Fruit fly (Drosophila melanogaster): ENCODE results near the gene CG7133.

CG7133 gene

DNA sequence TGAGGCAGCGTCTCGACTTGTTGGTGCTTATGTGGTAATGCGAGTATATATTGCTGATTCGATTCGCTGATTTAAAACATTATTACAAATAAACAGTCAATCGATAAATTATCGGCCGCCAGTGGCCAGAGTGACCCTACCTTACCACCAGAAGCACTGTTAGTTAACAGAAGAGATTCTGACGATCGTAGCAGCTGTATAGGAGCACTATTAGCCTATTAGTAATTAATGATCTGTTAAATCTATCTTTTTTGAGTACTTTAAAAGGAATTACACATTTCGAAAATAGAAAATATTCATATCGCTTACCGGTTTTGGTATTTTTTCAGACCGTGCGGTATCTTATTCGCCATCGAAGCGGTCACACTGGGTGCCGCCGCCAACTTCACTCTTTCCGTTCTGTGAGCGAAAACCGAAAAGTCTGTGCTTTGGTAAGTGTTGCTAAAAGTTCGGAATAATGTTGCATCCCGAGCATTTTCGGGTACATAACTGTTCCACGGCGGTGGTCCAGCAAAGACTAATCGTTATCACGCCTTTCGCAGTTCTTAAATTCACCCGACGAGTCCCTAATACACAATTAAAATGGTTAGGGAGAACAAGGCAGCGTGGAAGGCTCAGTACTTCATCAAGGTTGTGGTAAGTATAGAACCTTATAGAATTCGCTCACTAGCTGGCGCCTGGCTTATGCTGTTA lies 1.5 kb upstream of the CG7133 start, which contains the start of the genes CG7130 and RpLP0 (continued):
- TF ChIP-seq CG9817 (tag; optimal IDR thresholded peaks at IDR 0.05) (peak; percentile 85), esg (GFP tag; conservative IDR thresholded peaks at IDR 0.05) (peak; percentile 50), Drgx (GFP tag; IDR thresholded peaks at IDR 0.05) (0 out of 2 replicates have a peak, but pooled peaks have one; percentile 19), her (GFP tag; optimal IDR thresholded peaks at IDR 0.05) (peak; percentile 89), bigmax (GFP tag; optimal IDR thresholded peaks at IDR 0.05) (peak; percentile 81), tna (GFP tag; IDR thresholded peaks at IDR 0.05; ENCODE audit: partially characterized antibody) (no peak), CG4424 (GFP tag; optimal IDR thresholded peaks at IDR 0.05) (peak; percentile 87), pros (GFP tag; optimal IDR thresholded peaks at IDR 0.05) (peak; percentile 25), fu2 (GFP tag; optimal IDR thresholded peaks at IDR 0.05) (peak; percentile 86), CG17912 (GFP tag; optimal IDR thresholded peaks at IDR 0.05) (peak; percentile 97), en (GFP tag; optimal IDR thresholded peaks at IDR 0.05) (peak; percentile 86), salm (tag; optimal IDR thresholded peaks at IDR 0.05) (peak; percentile 83), Dad (GFP tag; optimal IDR thresholded peaks at IDR 0.05) (peak; percentile 90), CG6272 (GFP tag; IDR thresholded peaks at IDR 0.05) (peak; percentile 61; the same call in 1 of the 2 replicates), sob (GFP tag; IDR thresholded peaks at IDR 0.05) (peak; percentile 92), CG12299 (tag; optimal IDR thresholded peaks at IDR 0.05) (peak; percentile 82), Taf1 (GFP tag; IDR thresholded peaks at IDR 0.05) (peak; percentile 42; the same call in 1 of the 2 replicates), Eip74EF (GFP tag; optimal IDR thresholded peaks at IDR 0.05) (peak in 1 of 2 experiments; percentile 78), CG6683 (GFP tag; optimal IDR thresholded peaks at IDR 0.05) (peak; percentile 89), CG2712 (tag; optimal IDR thresholded peaks at IDR 0.05) (peak; percentile 87), Lim3 (GFP tag; IDR thresholded peaks at IDR 0.05) (0 out of 2 replicates have a peak, but pooled peaks have one; percentile 15), lov (optimal IDR thresholded peaks at IDR 0.05) (no peak), lov (GFP tag; IDR thresholded peaks at IDR 0.05) (peak; percentile 94), CG30431 (GFP tag; optimal IDR thresholded peaks at IDR 0.05) (peak; percentile 91), CG12219 (GFP tag; optimal IDR thresholded peaks at IDR 0.05) (peak; percentile 90), sna (GFP tag; IDR thresholded peaks at IDR 0.05; ENCODE audit: partially characterized antibody) (peak; percentile 65; the same call in 1 of the 2 replicates), btn (GFP tag; optimal IDR thresholded peaks at IDR 0.05) (peak; percentile 91), Tbp (GFP tag; optimal IDR thresholded peaks at IDR 0.05) (peak; percentile 28), CG8359 (GFP tag; optimal IDR thresholded peaks at IDR 0.05; ENCODE audit: borderline replicate concordance) (peak; percentile 91), CG6765 (GFP tag; optimal IDR thresholded peaks at IDR 0.05) (peak; percentile 97), bcd (GFP tag; optimal IDR thresholded peaks at IDR 0.05) (peak; percentile 96), CG3163 (GFP tag; optimal IDR thresholded peaks at IDR 0.05) (peak; percentile 82), CG34224 (GFP tag; IDR thresholded peaks at IDR 0.05; ENCODE audit: partially characterized antibody) (no peak), zen2 (GFP tag; IDR thresholded peaks at IDR 0.05; ENCODE audit: partially characterized antibody) (no peak), CG7372 (GFP tag; IDR thresholded peaks at IDR 0.05) (peak; percentile 79), psq (GFP tag; optimal IDR thresholded peaks at IDR 0.05) (peak; percentile 64), Poxn (GFP tag; IDR thresholded peaks at IDR 0.05) (peak; percentile 50; the same call in 1 of the 2 replicates), crp (GFP tag; optimal IDR thresholded peaks at IDR 0.05) (peak in 1 of 2 experiments; percentile 65), ATbp (GFP tag; optimal IDR thresholded peaks at IDR 0.05) (peak; percentile 92), CG10267 (tag; optimal IDR thresholded peaks at IDR 0.05) (peak; percentile 86), MTF-1 (GFP tag; optimal IDR thresholded peaks at IDR 0.05; ENCODE audit: borderline replicate concordance) (peak; percentile 98), CG31224 (GFP tag; IDR thresholded peaks at IDR 0.05) (peak; percentile 75), CG15269 (tag; optimal IDR thresholded peaks at IDR 0.05) (peak; percentile 85), TFAM (GFP tag; optimal IDR thresholded peaks at IDR 0.05) (peak; percentile 85), luna (GFP tag; optimal IDR thresholded peaks at IDR 0.05) (peak; percentile 89), ci (GFP tag; IDR thresholded peaks at IDR 0.05) (peak; percentile 97), CG3065 (GFP tag; optimal IDR thresholded peaks at IDR 0.05) (peak; percentile 90), Deaf1 (tag; optimal IDR thresholded peaks at IDR 0.05) (peak; percentile 61)

Measured in whole organism, embryonic.